Worm (Caenorhabditis elegans): ENCODE results near the gene R13D11.1.

DNA sequence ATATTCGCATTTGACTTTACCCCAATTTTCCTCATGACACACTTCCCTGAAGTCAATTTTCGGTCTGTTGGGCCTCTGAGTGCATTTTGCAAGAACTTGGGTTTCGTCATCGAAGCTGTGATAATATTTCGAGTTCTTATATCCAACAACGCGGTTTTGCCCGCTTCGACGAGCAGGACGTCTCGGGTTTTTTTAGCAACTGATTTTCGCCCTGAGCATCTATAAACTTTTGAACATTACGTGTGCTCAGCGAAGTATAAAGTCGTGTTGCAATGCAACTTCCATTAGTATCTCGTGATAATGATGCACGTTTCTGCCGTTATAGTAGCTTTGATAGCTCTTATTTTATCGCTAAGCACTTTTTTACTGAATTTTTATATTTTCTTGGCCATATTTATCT, 37.3 kb upstream of the R13D11.1 start, which contains the start of gene srbc-60:
- TF ChIP-seq skn-1 (tag; optimal IDR thresholded peaks at IDR 0.05) (no peak), zag-1 (tag; optimal IDR thresholded peaks at IDR 0.05) (no peak), egl-27 (tag; optimal IDR thresholded peaks at IDR 0.05) (no peak), unc-62 (GFP tag; optimal IDR thresholded peaks at IDR 0.05) (no peak), elt-3 (tag; optimal IDR thresholded peaks at IDR 0.05) (no peak), nhr-25 (tag; optimal IDR thresholded peaks at IDR 0.05) (no peak), lin-13 (GFP tag; optimal IDR thresholded peaks at IDR 0.05) (no peak), ceh-82 (tag; optimal IDR thresholded peaks at IDR 0.05) (no peak), snpc-4 (tag; optimal IDR thresholded peaks at IDR 0.05) (no peak), unc-39 (tag; optimal IDR thresholded peaks at IDR 0.05) (no peak), R02D3.7 (tag; optimal IDR thresholded peaks at IDR 0.05) (no peak)

All from whole organism, L2 larva.